Worm (Caenorhabditis elegans) whole organism, L1 larva: ENCODE data around the gene C07B5.6.

Experiments used
- C04F5.9 ChIP-seq: sonication (generic microtip); optimal IDR thresholded peaks from 2 replicates; lab custom pipeline; 2016; ENCODE audit warnings: missing genetic modification characterization, missing compliant biosample characterization
- efl-3 ChIP-seq: fragments of 200-800 bp; sonication (Bioruptor generic); optimal IDR thresholded peaks from 2 replicates; lab custom pipeline; 2018; ENCODE audit warnings: mild to moderate bottlenecking, missing genetic modification characterization, missing compliant biosample characterization
- egl-13 ChIP-seq: sonication (generic microtip); optimal IDR thresholded peaks from 2 replicates; lab custom pipeline; 2016; ENCODE audit warnings: missing genotype, missing genetic modification reagents, missing genetic modification characterization, missing compliant biosample characterization
- elt-3 ChIP-seq, 6 experiments: fragments of 150-350 bp in 1 of 6; sonication (generic microtip); optimal IDR thresholded peaks; 2 replicates each; lab custom pipeline; 2017 to 2018; ENCODE audit warnings: missing biosample characterization in 6 of 6, missing genetic modification characterization in 6 of 6, inconsistent platforms in 1 of 6
- fos-1 ChIP-seq: fragments of 150-350 bp; optimal IDR thresholded peaks from 2 replicates; lab custom pipeline; 2014; ENCODE audit warnings: missing biosample characterization, missing genetic modification characterization
- lin-15B ChIP-seq: fragments of 150-350 bp; sonication (generic microtip); optimal IDR thresholded peaks from 3 replicates; lab custom pipeline; 2014; ENCODE audit warnings: missing biosample characterization, missing genetic modification characterization
- lin-35 ChIP-seq, 2 experiments: fragments of 150-350 bp; optimal IDR thresholded peaks; 2 replicates each; lab custom pipeline; 2014; ENCODE audit warnings: missing biosample characterization in 2 of 2, missing genetic modification characterization in 2 of 2, missing genetic modification reagents in 2 of 2
- lir-3 ChIP-seq: sonication (generic microtip); optimal IDR thresholded peaks from 2 replicates; lab custom pipeline; 2016; ENCODE audit warnings: mild to moderate bottlenecking, missing genetic modification characterization, moderate library complexity, missing compliant biosample characterization; ENCODE audit not compliant: poor library complexity
- lsy-2 ChIP-seq, 2 experiments: fragments of 150-350 bp; optimal IDR thresholded peaks; 2 replicates each; lab custom pipeline; 2014; ENCODE audit warnings: missing biosample characterization in 2 of 2, missing genetic modification characterization in 2 of 2
- mep-1 ChIP-seq: fragments of 150-350 bp; optimal IDR thresholded peaks from 2 replicates; lab custom pipeline; 2014; ENCODE audit warnings: missing biosample characterization, missing genetic modification characterization
- nhr-11 ChIP-seq: fragments of 150-350 bp; optimal IDR thresholded peaks from 2 replicates; lab custom pipeline; 2014; ENCODE audit warnings: missing biosample characterization, missing genetic modification characterization
- nhr-28 ChIP-seq: fragments of 150-350 bp; optimal IDR thresholded peaks from 2 replicates; lab custom pipeline; 2014; ENCODE audit warnings: missing biosample characterization, missing genetic modification characterization
- nhr-90 ChIP-seq: sonication (generic microtip); optimal IDR thresholded peaks from 2 replicates; lab custom pipeline; 2016; ENCODE audit warnings: mild to moderate bottlenecking, missing genetic modification characterization, missing compliant biosample characterization; ENCODE audit not compliant: poor library complexity
- rnt-1 ChIP-seq: sonication (generic microtip); optimal IDR thresholded peaks from 2 replicates; lab custom pipeline; 2016; ENCODE audit warnings: mild to moderate bottlenecking, missing genetic modification characterization, moderate library complexity, missing compliant biosample characterization

ce11 chrX:9499355-9499754 lies 19.5 kb upstream of the C07B5.6 start:
- TF ChIP-seq lin-15B: no peak
- no peak for TF ChIP-seq fos-1 (tag; lab: Kevin White, UChicago)
- no peak for TF ChIP-seq elt-3 (tag; optimal IDR thresholded peaks at IDR 0.05; lab: Kevin White, UChicago)
- TF ChIP-seq lir-3 (tag; lab: Kevin White, UChicago): no peak
- no peak for TF ChIP-seq lsy-2 (tag; optimal IDR thresholded peaks at IDR 0.05; lab: Kevin White, UChicago)
- TF ChIP-seq nhr-11 (tag; lab: Kevin White, UChicago): no peak
- TF ChIP-seq mep-1 (tag; lab: Kevin White, UChicago): no peak
- TF ChIP-seq egl-13 (tag; lab: Kevin White, UChicago): no peak
- TF ChIP-seq nhr-28: no peak
- no peak for TF ChIP-seq rnt-1
- no peak for TF ChIP-seq nhr-90 (tag; lab: Kevin White, UChicago)
- TF ChIP-seq efl-3 (GFP tag; lab: Kevin White, UChicago): no peak
- TF ChIP-seq C04F5.9 (tag; lab: Kevin White, UChicago): no peak
- TF ChIP-seq lin-35 (GFP tag; optimal IDR thresholded peaks at IDR 0.05; lab: Kevin White, UChicago): no peak
